Fruit fly (Drosophila melanogaster) whole organism, adult: ENCODE measurements around the gene X11Lbeta.

ENCODE experiments used
- CG11617 ChIP-seq: fragments of 200-800 bp; sonication (Bioruptor generic); optimal IDR thresholded peaks from 2 replicates; lab custom pipeline; 2017; ENCODE audit warnings: mild to moderate bottlenecking, missing biosample characterization, missing genetic modification reagents, missing genetic modification characterization
- CG12768 ChIP-seq: fragments of 200-800 bp; sonication (Bioruptor generic); optimal IDR thresholded peaks from 2 replicates; lab custom pipeline; 2017; ENCODE audit warnings: missing biosample characterization, missing genetic modification characterization, mild to moderate bottlenecking, moderate library complexity, missing genetic modification reagents
- CG14711 ChIP-seq: fragments of 200-800 bp; sonication (Bioruptor generic); optimal IDR thresholded peaks from 2 replicates; lab custom pipeline; 2018; ENCODE audit warnings: missing biosample characterization, mild to moderate bottlenecking, missing genetic modification characterization, moderate library complexity
- CG1620 ChIP-seq: fragments of 200-800 bp; sonication (Bioruptor generic); optimal IDR thresholded peaks from 2 replicates; lab custom pipeline; 2016; ENCODE audit warnings: missing biosample characterization, missing genetic modification characterization
- CG33017 ChIP-seq: fragments of 200-800 bp; sonication (Bioruptor generic); optimal IDR thresholded peaks from 2 replicates; lab custom pipeline; 2018; ENCODE audit warnings: missing biosample characterization, mild to moderate bottlenecking, missing genetic modification characterization, moderate library complexity
- CG5204 ChIP-seq: fragments of 200-800 bp; sonication (Bioruptor generic); optimal IDR thresholded peaks from 2 replicates; lab custom pipeline; 2016; ENCODE audit warnings: missing biosample characterization, missing genetic modification characterization
- CG7045 ChIP-seq: fragments of 200-800 bp; sonication (Bioruptor generic); optimal IDR thresholded peaks from 2 replicates; lab custom pipeline; 2017; ENCODE audit warnings: missing biosample characterization, mild to moderate bottlenecking, missing genetic modification characterization
- CG7101 ChIP-seq: fragments of 200-800 bp; sonication (Bioruptor generic); optimal IDR thresholded peaks from 2 replicates; lab custom pipeline; 2018; ENCODE audit warnings: missing biosample characterization, mild to moderate bottlenecking, missing genetic modification characterization, moderate library complexity
- Clk ChIP-seq: fragments of 200-800 bp; sonication (Bioruptor generic); optimal IDR thresholded peaks from 2 replicates; lab custom pipeline; 2017; ENCODE audit warnings: missing biosample characterization, missing genetic modification characterization
- Crg-1 ChIP-seq: fragments of 200-800 bp; sonication (Bioruptor generic); optimal IDR thresholded peaks from 2 replicates; lab custom pipeline; 2016; ENCODE audit warnings: missing biosample characterization, missing genetic modification characterization
- Hr96 ChIP-seq: fragments of 200-800 bp; sonication (Bioruptor generic); optimal IDR thresholded peaks from 2 replicates; lab custom pipeline; 2016; ENCODE audit warnings: missing biosample characterization, missing genetic modification characterization
- Mnt ChIP-seq: fragments of 200-800 bp; sonication (Bioruptor generic); optimal IDR thresholded peaks from 2 replicates; lab custom pipeline; 2016; ENCODE audit warnings: missing biosample characterization, mild to moderate bottlenecking, missing genetic modification characterization
- bab1 ChIP-seq: fragments of 200-800 bp; sonication (Bioruptor generic); optimal IDR thresholded peaks from 3 replicates; lab custom pipeline; 2019; ENCODE audit warnings: missing biosample characterization, mild to moderate bottlenecking, missing genetic modification characterization, moderate library complexity
- cic ChIP-seq: fragments of 200-800 bp; sonication (Bioruptor generic); optimal IDR thresholded peaks from 2 replicates; lab custom pipeline; 2017; ENCODE audit warnings: missing biosample characterization, mild to moderate bottlenecking, missing genetic modification characterization, moderate library complexity
- cnc ChIP-seq, 2 experiments: fragments of >200 bp; optimal IDR thresholded peaks; 2 replicates each; lab custom pipeline; 2017
- kay ChIP-seq: fragments of 200-800 bp; sonication (Bioruptor generic); peaks from one replicate; lab custom pipeline; 2016; ENCODE audit warnings: missing biosample characterization, missing genetic modification characterization, borderline replicate concordance
- ovo ChIP-seq: fragments of 200-800 bp; sonication (Bioruptor generic); optimal IDR thresholded peaks from 2 replicates; lab custom pipeline; 2016; ENCODE audit warnings: missing biosample characterization, missing genetic modification characterization
- pad ChIP-seq: fragments of 200-800 bp; sonication (Bioruptor generic); optimal IDR thresholded peaks from 3 replicates; lab custom pipeline; 2017; ENCODE audit warnings: missing biosample characterization, missing genetic modification characterization, mild to moderate bottlenecking, moderate library complexity, missing genetic modification reagents
- tj ChIP-seq: fragments of 200-800 bp; sonication (Bioruptor generic); optimal IDR thresholded peaks from 3 replicates; lab custom pipeline; 2017; ENCODE audit warnings: missing biosample characterization, mild to moderate bottlenecking, missing genetic modification characterization, moderate library complexity
- toe ChIP-seq: fragments of 200-800 bp; sonication (Bioruptor generic); optimal IDR thresholded peaks from 2 replicates; lab custom pipeline; 2016; ENCODE audit warnings: missing biosample characterization, missing genetic modification characterization

X11Lbeta gene

DNA sequence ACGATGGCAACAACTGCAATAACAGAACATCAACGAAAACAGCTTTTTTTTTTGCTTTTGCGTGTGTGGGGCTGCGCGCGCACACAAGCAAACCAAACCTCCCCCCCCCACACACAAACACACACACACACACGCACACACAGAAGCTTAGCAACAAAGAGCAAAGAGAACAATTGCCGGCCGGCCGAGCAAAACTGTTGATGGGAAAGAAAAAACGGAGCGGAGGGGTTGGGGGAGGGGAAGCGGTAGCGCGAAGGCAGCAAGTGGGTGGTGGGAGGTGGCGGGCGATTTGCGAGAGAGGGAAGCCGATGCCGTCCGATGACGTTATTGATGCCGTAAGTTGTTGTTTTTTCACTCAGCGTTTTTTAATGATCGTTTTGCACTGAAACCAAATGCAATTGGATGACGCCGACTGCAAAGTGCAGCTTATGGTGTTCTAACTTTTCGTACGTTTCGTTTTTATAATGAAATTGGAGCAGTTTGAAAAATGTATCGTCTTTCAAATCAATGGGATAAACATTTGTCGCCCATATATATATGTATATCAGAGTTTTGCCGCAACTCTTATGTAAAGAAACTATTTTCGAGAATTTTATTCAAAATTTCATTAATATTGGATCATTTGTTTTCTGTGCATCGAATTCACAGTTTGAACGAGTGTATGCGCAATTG is 108.3 kb downstream of the X11Lbeta start:
- TF ChIP-seq CG7045 (GFP tag; lab: Kevin White, UChicago) (peak; percentile 30), CG33017 (tag; lab: Kevin White, UChicago) (peak; percentile 11), bab1 (GFP tag; lab: Kevin White, UChicago) (no peak), Crg-1 (no peak), CG7101 (tag; lab: Kevin White, UChicago) (peak; percentile 66), ovo (GFP tag; lab: Kevin White, UChicago) (peak; percentile 46), tj (GFP tag; lab: Kevin White, UChicago) (peak; percentile 83), CG1620 (GFP tag; lab: Kevin White, UChicago) (no peak), CG5204 (peak; percentile 64), Clk (no peak), CG11617 (GFP tag; lab: Kevin White, UChicago) (peak; percentile 55), cic (peak; percentile 82), Hr96 (peak; percentile 39), pad (GFP tag; lab: Kevin White, UChicago) (peak; percentile 33), Mnt (GFP tag; lab: Kevin White, UChicago) (peak; percentile 44), CG14711 (tag; lab: Kevin White, UChicago) (peak; percentile 36), toe (GFP tag; lab: Kevin White, UChicago) (peak; percentile 44), CG12768 (peak; percentile 53), cnc (optimal IDR thresholded peaks at IDR 0.05; lab: Kevin White, UChicago) (no peak), kay (GFP tag; lab: Kevin White, UChicago) (peak; percentile 84)

DNA sequence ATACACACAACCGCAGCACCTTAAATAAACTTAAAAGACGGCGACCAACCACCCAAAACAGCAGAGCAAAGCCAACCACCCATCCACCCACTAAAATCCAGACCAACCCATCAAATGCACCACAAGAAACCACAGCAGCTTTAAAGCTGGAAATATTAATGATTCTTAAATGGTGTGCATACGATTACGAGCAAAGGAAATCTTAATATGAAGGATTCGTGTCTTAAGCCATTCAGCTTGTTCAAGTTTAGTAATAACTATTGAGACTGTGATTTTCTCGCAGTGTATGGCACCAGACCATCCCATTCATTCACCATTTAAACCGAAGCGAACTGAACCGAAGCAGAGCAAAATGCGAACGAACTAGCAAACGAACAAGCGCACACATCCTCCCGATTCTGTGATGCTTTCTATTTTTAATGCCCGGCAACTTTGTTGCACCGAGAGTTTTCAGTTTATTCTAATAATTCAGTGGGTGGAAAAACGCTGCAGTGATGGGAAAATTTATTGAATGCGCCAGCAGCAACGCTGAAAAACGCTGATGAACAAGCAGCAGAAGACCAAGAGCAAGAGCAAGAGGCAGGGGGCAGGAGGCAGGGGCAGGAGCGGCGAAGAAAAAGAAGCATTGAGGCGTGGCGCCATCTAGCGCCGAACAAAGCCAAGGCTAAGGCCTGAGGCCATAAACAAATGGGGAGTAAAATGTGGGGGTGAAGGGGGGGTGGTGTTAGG is 110.0 kb downstream of the X11Lbeta start:
- TF ChIP-seq CG7101 (tag; lab: Kevin White, UChicago) (peak; percentile 63), Mnt (GFP tag; lab: Kevin White, UChicago) (peak; percentile 26), CG5204 (peak; percentile 42), kay (GFP tag; lab: Kevin White, UChicago) (no peak), CG11617 (GFP tag; lab: Kevin White, UChicago) (peak; percentile 37), pad (GFP tag; lab: Kevin White, UChicago) (no peak), cnc (optimal IDR thresholded peaks at IDR 0.05; lab: Kevin White, UChicago) (no peak), Hr96 (peak; percentile 47), toe (GFP tag; lab: Kevin White, UChicago) (no peak), CG14711 (tag; lab: Kevin White, UChicago) (peak; percentile 61), Clk (peak; percentile 72), CG33017 (tag; lab: Kevin White, UChicago) (peak; percentile 31), CG1620 (GFP tag; lab: Kevin White, UChicago) (no peak), bab1 (GFP tag; lab: Kevin White, UChicago) (no peak), CG12768 (peak; percentile 31), Crg-1 (no peak), ovo (GFP tag; lab: Kevin White, UChicago) (no peak), tj (GFP tag; lab: Kevin White, UChicago) (peak; percentile 15), CG7045 (GFP tag; lab: Kevin White, UChicago) (peak; percentile 40), cic (no peak)

DNA sequence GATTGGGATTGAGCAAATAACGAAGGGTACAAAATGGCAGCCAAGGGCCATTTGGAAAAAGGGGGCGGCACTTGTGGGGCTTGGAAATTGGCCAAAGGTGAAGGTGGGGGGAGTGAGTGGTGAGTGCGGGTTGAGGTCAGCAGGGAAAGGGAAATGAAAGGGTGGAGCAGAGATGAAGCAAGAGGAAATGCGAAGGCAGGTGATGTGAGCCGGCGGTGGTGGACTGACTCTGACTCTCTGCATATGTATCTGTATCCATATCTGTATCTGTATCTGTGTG is 110.6 kb downstream of the X11Lbeta start:
- TF ChIP-seq CG7045 (GFP tag; lab: Kevin White, UChicago) (no peak), CG1620 (GFP tag; lab: Kevin White, UChicago) (no peak), CG7101 (tag; lab: Kevin White, UChicago) (no peak), CG33017 (tag; lab: Kevin White, UChicago) (no peak), CG5204 (no peak), Hr96 (no peak), cic (no peak), CG11617 (GFP tag; lab: Kevin White, UChicago) (no peak), Clk (no peak), ovo (GFP tag; lab: Kevin White, UChicago) (no peak)

DNA sequence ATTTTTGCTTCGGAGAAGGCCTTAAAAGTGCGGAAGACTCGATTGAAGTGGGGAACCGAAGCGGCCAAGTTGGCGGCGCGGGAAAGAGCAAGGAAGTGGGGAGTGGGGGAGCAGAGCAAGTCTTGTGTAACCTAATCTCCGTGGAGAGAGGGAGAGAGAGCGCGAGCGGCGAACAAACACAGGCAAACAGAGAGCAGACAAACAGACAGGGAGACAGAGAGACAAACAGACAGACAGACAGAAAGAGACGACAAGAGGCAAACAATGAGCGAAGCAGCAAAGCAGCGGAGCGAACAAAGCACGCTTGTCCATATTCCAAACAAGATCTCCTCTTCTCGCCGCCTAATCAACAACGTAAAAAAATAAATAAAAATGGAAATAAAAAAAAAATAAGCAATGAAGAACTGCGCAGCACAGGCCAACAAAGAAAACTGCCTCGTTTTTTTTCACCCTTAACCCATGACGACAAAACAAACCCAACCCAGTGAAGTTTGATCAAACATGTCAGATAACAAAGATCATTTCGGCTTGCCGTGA is 111.4 kb downstream of the X11Lbeta start:
- no peak for TF ChIP-seq Clk
- peak; percentile 2 for TF ChIP-seq CG12768

DNA sequence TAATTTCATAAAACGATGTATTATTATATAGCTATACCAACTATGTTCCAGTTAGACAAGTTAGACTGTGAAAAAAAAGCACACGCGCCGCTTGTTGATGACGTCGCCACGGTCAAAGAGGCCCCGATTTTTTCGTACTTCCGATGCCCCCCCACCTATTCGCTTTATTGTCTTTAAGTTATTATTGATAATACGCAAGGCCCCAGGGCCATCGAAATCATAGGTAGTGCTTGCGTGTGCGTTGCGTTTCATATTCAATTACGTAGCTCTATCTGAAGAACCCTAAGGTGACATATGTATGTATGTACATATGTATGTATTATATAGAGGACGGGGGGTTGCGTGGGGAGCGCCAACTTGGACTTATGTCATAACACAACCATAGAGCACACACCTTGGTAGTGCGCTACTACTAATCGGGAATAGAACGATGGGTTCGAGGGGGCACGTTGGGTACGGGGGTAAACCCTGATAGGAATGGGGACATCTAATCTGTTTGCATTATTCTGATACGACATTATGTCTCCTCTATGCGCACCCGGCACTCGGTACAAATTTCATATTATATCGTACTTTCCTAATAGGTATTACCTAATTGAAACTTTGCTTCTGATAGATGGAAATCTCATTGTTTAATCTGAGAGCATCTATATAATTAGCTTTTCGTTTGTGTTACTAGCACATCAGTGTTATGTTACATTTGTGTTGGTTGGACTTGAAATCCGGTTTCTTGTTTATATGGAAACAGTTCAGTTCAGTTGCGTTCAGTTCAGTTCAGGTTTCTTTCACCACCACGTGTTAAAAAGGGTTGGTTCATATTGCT is 112.3 kb downstream of the X11Lbeta start:
- TF ChIP-seq cic: peak; percentile 63
- TF ChIP-seq CG1620 (GFP tag; lab: Kevin White, UChicago): no peak
- TF ChIP-seq ovo (GFP tag; lab: Kevin White, UChicago): peak; percentile 11

DNA sequence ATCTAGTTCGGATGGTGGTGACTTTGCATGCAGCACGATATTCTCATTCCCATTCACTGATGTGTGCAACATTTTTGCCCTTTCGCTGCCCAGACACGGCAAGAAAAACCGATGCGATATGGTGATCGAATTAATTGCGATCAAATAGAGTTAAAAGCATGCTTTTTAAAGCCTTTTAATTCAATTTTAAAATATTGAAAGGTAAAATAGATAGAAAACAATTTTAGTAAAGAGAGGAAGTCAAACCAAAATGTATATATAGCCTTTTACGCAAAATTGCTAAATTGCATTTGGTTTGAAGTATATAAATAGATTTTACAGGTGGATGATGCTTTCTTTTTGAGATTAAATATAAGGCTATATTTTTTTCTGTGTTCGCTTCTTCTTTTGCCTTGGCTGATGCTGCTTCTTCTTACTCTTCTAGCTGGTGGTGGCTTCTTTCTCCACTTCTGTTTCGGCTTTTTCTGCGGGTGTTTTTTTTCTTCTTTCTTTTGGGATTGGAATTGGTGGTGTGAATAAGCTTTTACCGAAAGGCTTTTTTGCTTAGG is 113.5 kb downstream of the X11Lbeta start:
- TF ChIP-seq Mnt (GFP tag; lab: Kevin White, UChicago) (no peak), cic (no peak), CG7101 (tag; lab: Kevin White, UChicago) (no peak), cnc (optimal IDR thresholded peaks at IDR 0.05; lab: Kevin White, UChicago) (no peak), CG5204 (no peak), Clk (no peak), CG12768 (no peak), CG11617 (GFP tag; lab: Kevin White, UChicago) (no peak), CG33017 (tag; lab: Kevin White, UChicago) (no peak), toe (GFP tag; lab: Kevin White, UChicago) (no peak), tj (GFP tag; lab: Kevin White, UChicago) (no peak), bab1 (GFP tag; lab: Kevin White, UChicago) (no peak), CG14711 (tag; lab: Kevin White, UChicago) (no peak), ovo (GFP tag; lab: Kevin White, UChicago) (no peak)
